Fruit fly (Drosophila melanogaster) whole organism, embryonic: Measurements from ENCODE around the gene B-H1.

Experiments used
- Aef1 ChIP-seq: fragments of 200-800 bp; sonication (Bioruptor generic); IDR thresholded peaks from 3 replicates; pipeline ENCODE4 v1.3.6; 2022; ENCODE audit warnings: missing biosample characterization, missing genetic modification characterization
- Antp ChIP-seq: fragments of 200-800 bp; sonication (Bioruptor generic); optimal IDR thresholded peaks from 3 replicates; lab custom pipeline; 2016; ENCODE audit warnings: missing biosample characterization, missing genetic modification characterization
- BtbVII ChIP-seq: fragments of 200-800 bp; sonication (Bioruptor generic); optimal IDR thresholded peaks from 3 replicates; lab custom pipeline; 2017; ENCODE audit warnings: missing biosample characterization, mild to moderate bottlenecking, missing genetic modification characterization
- CG10147 ChIP-seq: fragments of 200-800 bp; sonication (Bioruptor generic); optimal IDR thresholded peaks from 2 replicates; lab custom pipeline; 2019; ENCODE audit warnings: missing biosample characterization, mild to moderate bottlenecking, missing genetic modification characterization, moderate library complexity
- CG1024 ChIP-seq: fragments of 200-800 bp; sonication (Bioruptor generic); IDR thresholded peaks from 2 replicates; pipeline ENCODE4 v1.3.6; 2022; ENCODE audit warnings: missing biosample characterization, missing genetic modification characterization
- CG10267 ChIP-seq: fragments of 200-800 bp; sonication (Bioruptor generic); optimal IDR thresholded peaks from 2 replicates; lab custom pipeline; 2018; ENCODE audit warnings: missing biosample characterization, mild to moderate bottlenecking, missing genetic modification characterization, moderate library complexity
- CG12299 ChIP-seq: fragments of 200-800 bp; sonication (Bioruptor generic); optimal IDR thresholded peaks from 2 replicates; lab custom pipeline; 2018; ENCODE audit warnings: missing biosample characterization, mild to moderate bottlenecking, missing genetic modification characterization
- CG13287 ChIP-seq: fragments of 200-800 bp; sonication (Bioruptor generic); IDR thresholded peaks from 2 replicates; pipeline ENCODE4 v1.3.6; 2022; ENCODE audit warnings: missing biosample characterization, missing genetic modification characterization; ENCODE audit not compliant: partially characterized antibody
- CG13775 ChIP-seq: fragments of 200-800 bp; sonication (Bioruptor generic); optimal IDR thresholded peaks from 3 replicates; lab custom pipeline; 2017; ENCODE audit warnings: missing biosample characterization, mild to moderate bottlenecking, missing genetic modification characterization
- CG16813 ChIP-seq: fragments of 200-800 bp; sonication (Bioruptor generic); IDR thresholded peaks from 3 replicates; pipeline ENCODE4 v1.3.6; 2022; ENCODE audit warnings: missing biosample characterization, missing genetic modification characterization; ENCODE audit not compliant: partially characterized antibody
- CG18011 ChIP-seq: fragments of 200-800 bp; sonication (Bioruptor generic); optimal IDR thresholded peaks from 2 replicates; lab custom pipeline; 2017; ENCODE audit warnings: missing biosample characterization, missing genetic modification characterization, mild to moderate bottlenecking, moderate library complexity, missing genotype
- CG31224 ChIP-seq: fragments of 200-800 bp; sonication (Bioruptor generic); IDR thresholded peaks from 2 replicates; pipeline ENCODE4 v1.3.6; 2022; ENCODE audit warnings: missing biosample characterization, missing genetic modification characterization
- CG33213 ChIP-seq: fragments of 200-800 bp; sonication (Bioruptor generic); optimal IDR thresholded peaks from 3 replicates; lab custom pipeline; 2016; ENCODE audit warnings: missing biosample characterization, missing genetic modification characterization
- CG3407 ChIP-seq: fragments of 200-800 bp; sonication (Bioruptor generic); optimal IDR thresholded peaks from 2 replicates; lab custom pipeline; 2018; ENCODE audit warnings: missing biosample characterization, mild to moderate bottlenecking, missing genetic modification characterization
- CG34224 ChIP-seq: fragments of 200-800 bp; sonication (Bioruptor generic); IDR thresholded peaks from 3 replicates; pipeline ENCODE4 v1.3.6; 2022; ENCODE audit warnings: missing biosample characterization, missing genetic modification characterization; ENCODE audit not compliant: partially characterized antibody
- CG3838 ChIP-seq: fragments of 200-800 bp; sonication (Bioruptor generic); optimal IDR thresholded peaks from 3 replicates; lab custom pipeline; 2016; ENCODE audit warnings: missing biosample characterization, missing genetic modification characterization
- CG3847 ChIP-seq: fragments of 200-800 bp; sonication (Bioruptor generic); IDR thresholded peaks from 2 replicates; pipeline ENCODE4 v1.3.6; 2022; ENCODE audit warnings: missing biosample characterization, missing genetic modification characterization
- CG42726 ChIP-seq: fragments of 200-800 bp; sonication (Bioruptor generic); IDR thresholded peaks from 2 replicates; pipeline ENCODE4 v1.3.6; 2022; ENCODE audit warnings: missing biosample characterization, missing genetic modification characterization; ENCODE audit not compliant: partially characterized antibody
- CG7963 ChIP-seq: fragments of 200-800 bp; sonication (Bioruptor generic); IDR thresholded peaks from 3 replicates; pipeline ENCODE4 v1.3.6; 2022; ENCODE audit warnings: missing biosample characterization, missing genetic modification characterization; ENCODE audit not compliant: partially characterized antibody
- E2f2 ChIP-seq: fragments of 200-800 bp; sonication (Bioruptor generic); IDR thresholded peaks from 2 replicates; pipeline ENCODE4 v1.3.6; 2022; ENCODE audit warnings: missing biosample characterization, missing genetic modification characterization
- Elba2 ChIP-seq: fragments of 200-800 bp; sonication (Bioruptor generic); optimal IDR thresholded peaks from 3 replicates; lab custom pipeline; 2016; ENCODE audit warnings: missing biosample characterization, missing genetic modification characterization
- Ets97D ChIP-seq: fragments of 200-800 bp; sonication (Bioruptor generic); optimal IDR thresholded peaks from 3 replicates; lab custom pipeline; 2016; ENCODE audit warnings: missing biosample characterization, missing genetic modification characterization
- Fer1 ChIP-seq: fragments of 200-800 bp; sonication (Bioruptor generic); optimal IDR thresholded peaks from 2 replicates; lab custom pipeline; 2017; ENCODE audit warnings: missing biosample characterization, mild to moderate bottlenecking, missing genetic modification characterization
- Fer2 ChIP-seq: fragments of 200-800 bp; sonication (Bioruptor generic); optimal IDR thresholded peaks from 2 replicates; lab custom pipeline; 2018; ENCODE audit warnings: missing biosample characterization, mild to moderate bottlenecking, missing genetic modification characterization, moderate library complexity
- Fer3 ChIP-seq: fragments of 200-800 bp; sonication (Bioruptor generic); optimal IDR thresholded peaks from 2 replicates; lab custom pipeline; 2018; ENCODE audit warnings: missing biosample characterization, mild to moderate bottlenecking, missing genetic modification characterization, moderate library complexity
- HLH4C ChIP-seq: fragments of 200-800 bp; sonication (Bioruptor generic); IDR thresholded peaks from 3 replicates; pipeline ENCODE4 v1.3.6; 2022; ENCODE audit warnings: missing biosample characterization, missing genetic modification characterization; ENCODE audit not compliant: partially characterized antibody
- Poxn ChIP-seq: fragments of 200-800 bp; sonication (Bioruptor generic); IDR thresholded peaks from 2 replicates; pipeline ENCODE4 v1.3.6; 2022; ENCODE audit warnings: missing biosample characterization, missing genetic modification characterization
- Scr ChIP-seq: fragments of 200-800 bp; sonication (Bioruptor generic); IDR thresholded peaks from 2 replicates; pipeline ENCODE4 v1.3.6; 2022; ENCODE audit warnings: missing biosample characterization, missing genetic modification characterization; ENCODE audit not compliant: partially characterized antibody
- bowl ChIP-seq: fragments of 200-800 bp; sonication (Bioruptor generic); IDR thresholded peaks from 2 replicates; pipeline ENCODE4 v1.3.6; 2022; ENCODE audit warnings: missing biosample characterization, missing genetic modification characterization
- corto ChIP-seq: fragments of 200-800 bp; sonication (Bioruptor generic); optimal IDR thresholded peaks from 2 replicates; lab custom pipeline; 2016; ENCODE audit warnings: missing biosample characterization, mild to moderate bottlenecking, missing genetic modification characterization, moderate library complexity
- dati ChIP-seq: fragments of 200-800 bp; sonication (Bioruptor generic); IDR thresholded peaks from 2 replicates; pipeline ENCODE4 v1.3.6; 2022; ENCODE audit warnings: missing biosample characterization, missing genetic modification characterization
- dysf ChIP-seq: fragments of 200-800 bp; sonication (Bioruptor generic); IDR thresholded peaks from 3 replicates; pipeline ENCODE4 v1.3.6; 2022; ENCODE audit warnings: missing biosample characterization, missing genetic modification characterization
- en ChIP-seq: fragments of 200-800 bp; sonication (Bioruptor generic); optimal IDR thresholded peaks from 2 replicates; lab custom pipeline; 2016; ENCODE audit warnings: missing biosample characterization, missing genetic modification characterization
- esg ChIP-seq: fragments of 200-800 bp; sonication (Bioruptor generic); conservative IDR thresholded peaks from 2 replicates; pipeline ENCODE4 v1.3.6; 2022; ENCODE audit warnings: missing biosample characterization, missing genetic modification characterization
- fu2 ChIP-seq: fragments of 200-800 bp; sonication (Bioruptor generic); optimal IDR thresholded peaks from 2 replicates; lab custom pipeline; 2016; ENCODE audit warnings: missing biosample characterization, missing genetic modification characterization
- gcm2 ChIP-seq: fragments of 200-800 bp; sonication (Bioruptor generic); optimal IDR thresholded peaks from 2 replicates; lab custom pipeline; 2016; ENCODE audit warnings: missing biosample characterization, missing genetic modification characterization
- gro ChIP-seq: fragments of 200-800 bp; sonication (Bioruptor generic); optimal IDR thresholded peaks from 2 replicates; lab custom pipeline; 2016; ENCODE audit warnings: missing biosample characterization, missing genetic modification characterization
- gsb ChIP-seq: fragments of 200-800 bp; sonication (Bioruptor generic); IDR thresholded peaks from 2 replicates; pipeline ENCODE4 v1.3.6; 2022; ENCODE audit warnings: missing biosample characterization, missing genetic modification characterization
- h ChIP-seq: fragments of >200 bp; optimal IDR thresholded peaks from 2 replicates; lab custom pipeline; 2017
- ham ChIP-seq: fragments of 200-800 bp; sonication (Bioruptor generic); IDR thresholded peaks from 2 replicates; pipeline ENCODE4 v1.3.6; 2022; ENCODE audit warnings: missing biosample characterization, missing genetic modification characterization
- hkb ChIP-seq, 2 experiments: fragments of 200-800 bp in 1 of 2; fragments of >200 bp in 1 of 2; sonication (Bioruptor generic) in 1 of 2; IDR thresholded peaks in 1 of 2; optimal IDR thresholded peaks in 1 of 2; 2 replicates each; pipeline versions ENCODE4 v1.3.6 to Lab custom; 2017 to 2022; ENCODE audit warnings: missing biosample characterization in 1 of 2, missing genetic modification characterization in 1 of 2
- nerfin-1 ChIP-seq: fragments of 200-800 bp; sonication (Bioruptor generic); optimal IDR thresholded peaks from 3 replicates; lab custom pipeline; 2019; ENCODE audit warnings: missing biosample characterization, mild to moderate bottlenecking, missing genetic modification characterization, moderate library complexity
- onecut ChIP-seq: fragments of 200-800 bp; sonication (Bioruptor generic); IDR thresholded peaks from 2 replicates; pipeline ENCODE4 v1.3.6; 2022; ENCODE audit warnings: missing biosample characterization, missing genetic modification characterization
- peb ChIP-seq: fragments of 200-800 bp; sonication (Bioruptor generic); IDR thresholded peaks from 2 replicates; pipeline ENCODE4 v1.3.6; 2022; ENCODE audit warnings: missing biosample characterization, missing genetic modification characterization
- pho ChIP-seq: fragments of 200-800 bp; sonication (Bioruptor generic); optimal IDR thresholded peaks from 2 replicates; lab custom pipeline; 2016; ENCODE audit warnings: missing biosample characterization, missing genetic modification characterization
- slp2 ChIP-seq: fragments of 200-800 bp; sonication (Bioruptor generic); optimal IDR thresholded peaks from 2 replicates; lab custom pipeline; 2016; ENCODE audit warnings: missing biosample characterization, missing genetic modification characterization
- sug ChIP-seq: fragments of 200-800 bp; optimal IDR thresholded peaks from 2 replicates; lab custom pipeline; 2019; ENCODE audit warnings: missing biosample characterization, mild to moderate bottlenecking, missing genetic modification characterization, moderate library complexity
- unc-4 ChIP-seq: fragments of 200-800 bp; sonication (Bioruptor generic); IDR thresholded peaks from 2 replicates; pipeline ENCODE4 v1.3.6; 2022; ENCODE audit warnings: missing biosample characterization, missing genetic modification characterization; ENCODE audit not compliant: partially characterized antibody
- vvl ChIP-seq: fragments of 200-800 bp; sonication (Bioruptor generic); IDR thresholded peaks from 2 replicates; pipeline ENCODE4 v1.3.6; 2022; ENCODE audit warnings: missing biosample characterization, missing genetic modification characterization
- zfh1 ChIP-seq: fragments of 200-800 bp; sonication (Bioruptor generic); IDR thresholded peaks from 3 replicates; pipeline ENCODE4 v1.3.6; 2022; ENCODE audit warnings: missing biosample characterization, missing genetic modification characterization
- zfh2 ChIP-seq: fragments of 200-800 bp; sonication (Bioruptor generic); optimal IDR thresholded peaks from 2 replicates; lab custom pipeline; 2016; ENCODE audit warnings: missing biosample characterization, missing genetic modification characterization

Gene B-H1

dm6 chrX:17421987-17422386, 24.7 kb downstream of the B-H1 start, which contains the start of gene CG8611 (continued):
- TF ChIP-seq gro (GFP tag; lab: Kevin White, UChicago) (no peak), peb (no peak), CG3407 (no peak), gsb (GFP tag; lab: Robert Waterston, UW) (no peak), dysf (no peak), Fer2 (tag; lab: Kevin White, UChicago) (no peak), CG7963 (GFP tag; lab: Robert Waterston, UW) (no peak), CG10267 (tag; lab: Kevin White, UChicago) (peak; percentile 57), ham (GFP tag; lab: Robert Waterston, UW) (no peak), nerfin-1 (tag; lab: Kevin White, UChicago) (no peak), pho (GFP tag; lab: Kevin White, UChicago) (no peak), fu2 (no peak), CG33213 (no peak), BtbVII (GFP tag; lab: Kevin White, UChicago) (no peak), dati (GFP tag; lab: Robert Waterston, UW) (no peak), onecut (no peak), CG18011 (no peak), h (no peak), hkb (optimal IDR thresholded peaks at IDR 0.05; lab: Kevin White, UChicago) (peak; percentile 3), hkb (GFP tag; IDR thresholded peaks at IDR 0.05; lab: Robert Waterston, UW) (no peak), CG31224 (no peak), unc-4 (GFP tag; lab: Robert Waterston, UW) (0 out of 2 replicates have a peak, but pooled peaks have one; percentile 26), CG16813 (GFP tag; lab: Robert Waterston, UW) (no peak), en (GFP tag; lab: Kevin White, UChicago) (no peak), slp2 (no peak), Fer1 (no peak), esg (GFP tag; lab: Robert Waterston, UW) (no peak), CG3838 (GFP tag; lab: Kevin White, UChicago) (no peak), E2f2 (GFP tag; lab: Robert Waterston, UW) (peak; percentile 97), Antp (GFP tag; lab: Kevin White, UChicago) (no peak), vvl (GFP tag; lab: Robert Waterston, UW) (peak; percentile 48), bowl (no peak), CG3847 (GFP tag; lab: Robert Waterston, UW) (peak; percentile 78), Poxn (GFP tag; lab: Robert Waterston, UW) (no peak), zfh1 (GFP tag; lab: Robert Waterston, UW) (no peak), CG34224 (GFP tag; lab: Robert Waterston, UW) (no peak), sug (tag; lab: Kevin White, UChicago) (no peak), gcm2 (GFP tag; lab: Kevin White, UChicago) (no peak), Ets97D (GFP tag; lab: Kevin White, UChicago) (peak; percentile 56), Aef1 (GFP tag; lab: Robert Waterston, UW) (no peak), zfh2 (no peak), HLH4C (no peak), CG13287 (GFP tag; lab: Robert Waterston, UW) (peak; percentile 44; the same call in 1 of the 2 replicates), Elba2 (GFP tag; lab: Kevin White, UChicago) (peak; percentile 8), Fer3 (tag; lab: Kevin White, UChicago) (no peak), CG12299 (no peak), CG1024 (no peak), Scr (GFP tag; lab: Robert Waterston, UW) (peak; percentile 29; the same call in 1 of the 2 replicates), corto (GFP tag; lab: Kevin White, UChicago) (no peak), CG42726 (GFP tag; lab: Robert Waterston, UW) (peak; percentile 53; the same call in 1 of the 2 replicates), CG10147 (GFP tag; lab: Kevin White, UChicago) (no peak), CG13775 (GFP tag; lab: Kevin White, UChicago) (no peak)
